Worm (Caenorhabditis elegans) whole organism, young adult: Measurements from ENCODE around the gene cgef-1.

Source experiments
- B0336.3 ChIP-seq: fragments of 200-800 bp; sonication (Bioruptor generic); IDR thresholded peaks from 2 replicates; pipeline ENCODE4 v1.3.6; 2022; ENCODE audit warnings: missing genetic modification characterization, missing compliant biosample characterization
- hmg-1.2 ChIP-seq: fragments of 200-800 bp; sonication (Bioruptor generic); IDR thresholded peaks from 2 replicates; pipeline ENCODE4 v1.3.6; 2022; ENCODE audit warnings: missing genetic modification reagents, missing genetic modification characterization, missing compliant biosample characterization
- lag-1 ChIP-seq: fragments of 200-800 bp; sonication (Bioruptor generic); IDR thresholded peaks from 2 replicates; pipeline ENCODE4 v1.3.6; 2022; ENCODE audit warnings: missing genetic modification reagents, missing genetic modification characterization, missing compliant biosample characterization
- repo-1 ChIP-seq: sonication (generic microtip); optimal IDR thresholded peaks from 2 replicates; lab custom pipeline; 2017; ENCODE audit warnings: mild to moderate bottlenecking, missing genetic modification characterization, missing compliant biosample characterization
- snpc-1.1 ChIP-seq: sonication (generic microtip); optimal IDR thresholded peaks from 2 replicates; lab custom pipeline; 2017; ENCODE audit warnings: missing genetic modification characterization, mild to moderate bottlenecking, missing compliant biosample characterization, antibody characterized with exemption, moderate library complexity, missing genotype, missing genetic modification reagents; ENCODE audit not compliant: insufficient read depth

DNA sequence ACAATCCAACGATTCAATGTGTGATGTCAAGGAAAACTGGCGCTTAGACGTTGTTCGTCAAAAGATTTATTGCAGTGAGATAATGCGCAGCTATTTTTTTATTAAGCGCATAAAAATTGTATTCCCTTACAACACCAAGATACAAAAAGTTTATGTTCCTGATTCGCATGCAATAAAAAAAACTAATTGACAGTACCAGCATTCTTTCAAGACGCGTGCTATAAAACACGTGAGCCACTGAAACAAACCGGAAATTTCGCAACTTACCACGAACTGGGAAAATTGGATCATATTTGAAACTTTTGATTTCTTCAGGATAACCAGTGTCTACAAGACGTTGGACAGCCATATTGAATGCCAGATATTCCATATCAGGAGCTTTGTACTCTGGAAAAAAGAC, 65.6 kb downstream of the cgef-1 start:
- TF ChIP-seq repo-1 (tag; lab: Kevin White, UChicago) (no peak), B0336.3 (GFP tag; lab: Robert Waterston, UW) (no peak), lag-1 (GFP tag; lab: Robert Waterston, UW) (no peak), snpc-1.1 (tag; lab: Kevin White, UChicago) (no peak), hmg-1.2 (GFP tag; lab: Robert Waterston, UW) (no peak)
